Fruit fly (Drosophila melanogaster): ENCODE measurements around the gene Fhos.

Gene Fhos

DNA sequence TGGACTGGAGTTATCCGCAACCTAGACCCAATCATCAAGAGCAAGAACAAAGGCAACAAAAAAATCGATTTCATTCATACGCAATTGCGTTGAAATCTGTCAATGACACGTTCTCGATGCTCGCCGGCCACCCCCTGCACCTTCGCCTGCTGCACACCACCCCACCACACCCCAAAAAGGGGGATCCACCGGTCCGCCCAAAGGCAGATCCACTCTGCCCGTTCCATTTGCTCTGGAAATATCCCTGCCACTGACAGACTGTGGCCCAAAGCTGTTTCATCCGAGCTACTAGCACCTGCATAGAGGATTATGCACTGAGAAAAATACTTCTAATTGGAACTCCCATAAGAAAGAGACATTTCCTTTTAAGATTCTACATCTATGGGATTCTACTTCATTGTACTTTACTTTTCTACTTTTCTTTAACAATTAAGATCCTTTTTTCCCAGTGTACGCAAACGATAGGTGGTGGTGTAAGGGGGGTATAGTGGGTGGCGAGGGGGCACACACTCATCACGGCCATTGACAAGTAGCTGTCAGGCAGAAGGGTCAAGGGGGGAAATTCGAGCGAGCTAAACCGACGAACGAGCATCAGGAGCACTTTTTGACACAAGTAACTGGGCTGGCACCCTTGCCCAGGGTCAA lies 70.4 kb downstream of the Fhos start (continued):
- TF ChIP-seq CG7372 (GFP tag; IDR thresholded peaks at IDR 0.05) (no peak), HmgD (GFP tag; optimal IDR thresholded peaks at IDR 0.05) (no peak), CG17829 (tag; optimal IDR thresholded peaks at IDR 0.05) (peak; percentile 48), D19A (tag; optimal IDR thresholded peaks at IDR 0.05) (no peak), pb (GFP tag; optimal IDR thresholded peaks at IDR 0.05) (no peak), CG3281 (GFP tag; optimal IDR thresholded peaks at IDR 0.05) (no peak), CG12769 (tag; optimal IDR thresholded peaks at IDR 0.05) (no peak), gce (GFP tag; IDR thresholded peaks at IDR 0.05) (peak; percentile 57; the same call in 1 of the 3 replicates), CG12391 (tag; optimal IDR thresholded peaks at IDR 0.05) (peak; percentile 57), hkb (optimal IDR thresholded peaks at IDR 0.05) (no peak), hkb (GFP tag; IDR thresholded peaks at IDR 0.05) (peak; percentile 32; the same call in 1 of the 2 replicates), CG16779 (GFP tag; IDR thresholded peaks at IDR 0.05) (no peak), twi (tag; optimal IDR thresholded peaks at IDR 0.05) (peak; percentile 11), amos (GFP tag; IDR thresholded peaks at IDR 0.05; ENCODE audit: partially characterized antibody) (no peak), CoRest (tag; optimal IDR thresholded peaks at IDR 0.05) (peak; percentile 46), Nf-YC (tag; optimal IDR thresholded peaks at IDR 0.05) (no peak), HHEX (GFP tag; optimal IDR thresholded peaks at IDR 0.05) (no peak), eve (GFP tag; optimal IDR thresholded peaks at IDR 0.05) (no peak), CG8388 (GFP tag; optimal IDR thresholded peaks at IDR 0.05) (peak; percentile 42), CG43689 (GFP tag; IDR thresholded peaks at IDR 0.05) (no peak), CG13624 (GFP tag; optimal IDR thresholded peaks at IDR 0.05) (no peak), gcm2 (GFP tag; optimal IDR thresholded peaks at IDR 0.05) (no peak), CG1233 (GFP tag; optimal IDR thresholded peaks at IDR 0.05) (no peak), CG6765 (GFP tag; optimal IDR thresholded peaks at IDR 0.05) (no peak), otp (GFP tag; IDR thresholded peaks at IDR 0.05) (peak; percentile 49; the same call in 1 of the 3 replicates), CG7963 (GFP tag; IDR thresholded peaks at IDR 0.05; ENCODE audit: partially characterized antibody) (no peak), nom (GFP tag; optimal IDR thresholded peaks at IDR 0.05) (peak; percentile 39), maf-S (GFP tag; optimal IDR thresholded peaks at IDR 0.05) (no peak), CG1792 (GFP tag; optimal IDR thresholded peaks at IDR 0.05) (peak; percentile 30), jumu (GFP tag; optimal IDR thresholded peaks at IDR 0.05) (peak; percentile 7), CG8281 (tag; optimal IDR thresholded peaks at IDR 0.05) (no peak), CG10366 (GFP tag; IDR thresholded peaks at IDR 0.05) (peak; percentile 31; the same call in 1 of the 2 replicates), ttk (GFP tag; IDR thresholded peaks at IDR 0.05) (peak; percentile 33; the same call in 1 of the 2 replicates), ash1 (GFP tag; optimal IDR thresholded peaks at IDR 0.05) (no peak), ranshi (GFP tag; IDR thresholded peaks at IDR 0.05) (peak; percentile 54), bigmax (GFP tag; optimal IDR thresholded peaks at IDR 0.05) (no peak), Opbp (GFP tag; IDR thresholded peaks at IDR 0.05; ENCODE audit: partially characterized antibody) (no peak), psq (GFP tag; optimal IDR thresholded peaks at IDR 0.05) (no peak), rib (GFP tag; IDR thresholded peaks at IDR 0.05) (no peak), salm (tag; optimal IDR thresholded peaks at IDR 0.05) (no peak), CG34422 (GFP tag; IDR thresholded peaks at IDR 0.05) (peak; percentile 66; the same call in 1 of the 3 replicates), tx (GFP tag; optimal IDR thresholded peaks at IDR 0.05) (no peak), CG18262 (tag; optimal IDR thresholded peaks at IDR 0.05) (peak; percentile 65), CG8089 (GFP tag; optimal IDR thresholded peaks at IDR 0.05) (peak; percentile 27), CG15601 (tag; optimal IDR thresholded peaks at IDR 0.05) (peak; percentile 37), Hr51 (GFP tag; optimal IDR thresholded peaks at IDR 0.05) (peak in 1 of 2 experiments; percentile 47), Six4 (GFP tag; optimal IDR thresholded peaks at IDR 0.05) (peak; percentile 54), odd (GFP tag; optimal IDR thresholded peaks at IDR 0.05) (no peak), CG8478 (optimal IDR thresholded peaks at IDR 0.05) (no peak), CG3726 (GFP tag; IDR thresholded peaks at IDR 0.05) (no peak)

All from whole organism, embryonic.